Worm (Caenorhabditis elegans) whole organism, L3 larva: Measurements from ENCODE around the gene cpin-1.

ENCODE experiments used
- ZK546.5 ChIP-seq: sonication (generic microtip); optimal IDR thresholded peaks from 2 replicates; lab custom pipeline; 2017; ENCODE audit warnings: missing biosample characterization, missing genetic modification characterization
- aly-2 ChIP-seq: fragments of 150-350 bp; optimal IDR thresholded peaks from 2 replicates; lab custom pipeline; 2014; ENCODE audit warnings: missing biosample characterization, missing genetic modification characterization
- ama-1 ChIP-seq: fragments of 150-350 bp; optimal IDR thresholded peaks from 2 replicates; lab custom pipeline; 2018
- ceh-16 ChIP-seq: sonication (generic microtip); optimal IDR thresholded peaks from 2 replicates; lab custom pipeline; 2017; ENCODE audit warnings: missing biosample characterization, missing genetic modification characterization
- ceh-9 ChIP-seq: sonication (generic microtip); optimal IDR thresholded peaks from 2 replicates; lab custom pipeline; 2018; ENCODE audit warnings: missing biosample characterization, missing genetic modification characterization
- egl-27 ChIP-seq: sonication (generic microtip); optimal IDR thresholded peaks from 4 replicates; lab custom pipeline; 2017; ENCODE audit warnings: missing biosample characterization, missing genetic modification reagents, missing genetic modification characterization
- egl-5 ChIP-seq: fragments of 150-350 bp; optimal IDR thresholded peaks from 2 replicates; lab custom pipeline; 2017; ENCODE audit warnings: missing biosample characterization, missing genetic modification reagents, missing genetic modification characterization, inconsistent platforms
- elt-1 ChIP-seq: fragments of 150-350 bp; optimal IDR thresholded peaks from 2 replicates; lab custom pipeline; 2014; ENCODE audit warnings: missing biosample characterization, missing genetic modification characterization
- elt-2 ChIP-seq: sonication (generic microtip); optimal IDR thresholded peaks from 2 replicates; lab custom pipeline; 2016; ENCODE audit warnings: missing genetic modification reagents, mild to moderate bottlenecking, missing genetic modification characterization, missing compliant biosample characterization
- elt-3 ChIP-seq, 3 experiments: fragments of 150-350 bp in 1 of 3; sonication (generic microtip) in 2 of 3; optimal IDR thresholded peaks; 2 replicates in 2 of 3; 4 replicates in 1 of 3; lab custom pipeline; 2014 to 2017; ENCODE audit warnings: missing biosample characterization in 3 of 3, missing genetic modification characterization in 3 of 3
- eor-1 ChIP-seq, 2 experiments: fragments of 150-350 bp; optimal IDR thresholded peaks; 2 replicates each; lab custom pipeline; 2014 to 2018; ENCODE audit warnings: missing biosample characterization in 2 of 2, missing genetic modification characterization in 2 of 2
- fkh-2 ChIP-seq: fragments of 150-350 bp; optimal IDR thresholded peaks from 2 replicates; lab custom pipeline; 2014; ENCODE audit warnings: missing biosample characterization, missing genetic modification reagents, missing genetic modification characterization
- fos-1 ChIP-seq: fragments of 150-350 bp; optimal IDR thresholded peaks from 2 replicates; lab custom pipeline; 2014; ENCODE audit warnings: missing biosample characterization, missing genetic modification characterization
- hmg-11 ChIP-seq: sonication (generic microtip); optimal IDR thresholded peaks from 2 replicates; lab custom pipeline; 2016; ENCODE audit warnings: missing genetic modification characterization, missing compliant biosample characterization
- jun-1 ChIP-seq: fragments of 150-350 bp; optimal IDR thresholded peaks from 2 replicates; lab custom pipeline; 2014; ENCODE audit warnings: missing biosample characterization, missing genetic modification reagents, missing genetic modification characterization
- lin-15B ChIP-seq: fragments of 150-350 bp; optimal IDR thresholded peaks from 2 replicates; lab custom pipeline; 2014; ENCODE audit warnings: missing biosample characterization, missing genetic modification characterization
- lin-39 ChIP-seq: fragments of 150-350 bp; optimal IDR thresholded peaks from 2 replicates; lab custom pipeline; 2018; ENCODE audit warnings: missing biosample characterization, missing genetic modification reagents, missing genetic modification characterization
- lsy-12 ChIP-seq: sonication (generic microtip); optimal IDR thresholded peaks from 2 replicates; lab custom pipeline; 2016; ENCODE audit warnings: mild to moderate bottlenecking, missing genetic modification characterization, missing compliant biosample characterization
- mdl-1 ChIP-seq: fragments of 150-350 bp; optimal IDR thresholded peaks from 2 replicates; lab custom pipeline; 2014; ENCODE audit warnings: missing biosample characterization, missing genetic modification characterization
- nfya-1 ChIP-seq: sonication (generic microtip); optimal IDR thresholded peaks from 2 replicates; lab custom pipeline; 2017; ENCODE audit warnings: missing genetic modification characterization, mild to moderate bottlenecking, missing compliant biosample characterization, antibody characterized with exemption, moderate library complexity; ENCODE audit not compliant: insufficient read depth
- nhr-11 ChIP-seq: fragments of 150-350 bp; optimal IDR thresholded peaks from 2 replicates; lab custom pipeline; 2014; ENCODE audit warnings: missing biosample characterization, missing genetic modification characterization
- nhr-12 ChIP-seq: fragments of 150-350 bp; optimal IDR thresholded peaks from 2 replicates; lab custom pipeline; 2014; ENCODE audit warnings: missing biosample characterization, missing genetic modification characterization
- nhr-23 ChIP-seq: fragments of 150-350 bp; optimal IDR thresholded peaks from 2 replicates; lab custom pipeline; 2014; ENCODE audit warnings: missing biosample characterization, missing genetic modification reagents, missing genetic modification characterization
- nhr-237 ChIP-seq: fragments of 150-350 bp; optimal IDR thresholded peaks from 2 replicates; lab custom pipeline; 2014; ENCODE audit warnings: missing biosample characterization, missing genetic modification characterization
- nhr-25 ChIP-seq: sonication (generic microtip); optimal IDR thresholded peaks from 2 replicates; lab custom pipeline; 2017; ENCODE audit warnings: missing biosample characterization, missing genetic modification characterization
- nhr-28 ChIP-seq: fragments of 150-350 bp; optimal IDR thresholded peaks from 2 replicates; lab custom pipeline; 2014; ENCODE audit warnings: missing biosample characterization, missing genetic modification characterization
- nhr-43 ChIP-seq: sonication (generic microtip); optimal IDR thresholded peaks from 2 replicates; lab custom pipeline; 2016; ENCODE audit warnings: mild to moderate bottlenecking, missing genetic modification characterization, missing compliant biosample characterization; ENCODE audit not compliant: poor library complexity, severe bottlenecking
- nhr-67 ChIP-seq: fragments of 150-350 bp; optimal IDR thresholded peaks from 2 replicates; lab custom pipeline; 2014; ENCODE audit warnings: missing biosample characterization, missing genetic modification characterization
- nhr-76 ChIP-seq: fragments of 150-350 bp; sonication (generic microtip); optimal IDR thresholded peaks from 5 replicates; lab custom pipeline; 2014; ENCODE audit warnings: missing biosample characterization, missing genetic modification characterization
- nhr-77 ChIP-seq: fragments of 150-350 bp; optimal IDR thresholded peaks from 2 replicates; lab custom pipeline; 2014; ENCODE audit warnings: missing biosample characterization, missing genetic modification characterization
- pha-4 ChIP-seq: fragments of 150-350 bp; optimal IDR thresholded peaks from 2 replicates; lab custom pipeline; 2014; ENCODE audit warnings: missing biosample characterization, missing genetic modification reagents, missing genetic modification characterization
- pqm-1 ChIP-seq: fragments of 150-350 bp; optimal IDR thresholded peaks from 2 replicates; lab custom pipeline; 2017; ENCODE audit warnings: missing biosample characterization, missing genetic modification characterization, inconsistent platforms
- sea-2 ChIP-seq: fragments of 150-350 bp; sonication (generic microtip); optimal IDR thresholded peaks from 4 replicates; lab custom pipeline; 2014; ENCODE audit warnings: missing biosample characterization, missing genetic modification reagents, missing genetic modification characterization
- skn-1 ChIP-seq: fragments of 150-350 bp; optimal IDR thresholded peaks from 2 replicates; lab custom pipeline; 2014; ENCODE audit warnings: missing biosample characterization, missing genetic modification characterization
- tbx-2 ChIP-seq: sonication (generic microtip); optimal IDR thresholded peaks from 2 replicates; lab custom pipeline; 2016; ENCODE audit warnings: mild to moderate bottlenecking, missing genetic modification characterization, missing compliant biosample characterization
- unc-39 ChIP-seq: sonication (generic microtip); optimal IDR thresholded peaks from 4 replicates; lab custom pipeline; 2017; ENCODE audit warnings: missing biosample characterization, missing genetic modification characterization
- unc-62 ChIP-seq: fragments of 150-350 bp; sonication (generic microtip); optimal IDR thresholded peaks from 4 replicates; lab custom pipeline; 2014; ENCODE audit warnings: missing biosample characterization, missing genetic modification reagents, missing genetic modification characterization
- zag-1 ChIP-seq: fragments of 150-350 bp; optimal IDR thresholded peaks from 2 replicates; lab custom pipeline; 2014; ENCODE audit warnings: missing biosample characterization, missing genetic modification characterization
- ztf-11 ChIP-seq: fragments of 150-350 bp; optimal IDR thresholded peaks from 2 replicates; lab custom pipeline; 2014; ENCODE audit warnings: missing biosample characterization, missing genetic modification characterization

The cpin-1 gene

DNA sequence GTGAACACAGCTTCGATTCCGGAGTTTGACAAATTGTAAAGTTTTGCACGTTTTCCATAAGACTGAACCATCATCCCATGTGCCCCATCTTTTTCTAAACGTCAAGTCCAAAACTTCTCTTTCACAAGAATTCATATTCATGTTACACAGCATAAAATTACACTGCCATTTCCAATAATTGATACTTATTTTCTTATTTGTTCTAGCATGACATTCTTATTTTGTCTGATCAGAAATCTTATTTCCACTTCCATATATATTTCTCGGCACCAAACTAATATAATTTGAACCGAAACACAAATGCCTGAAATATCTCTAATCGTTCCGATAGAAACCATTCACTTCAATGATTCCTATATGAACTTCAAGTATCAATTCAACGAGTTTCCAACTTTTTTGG, 35.5 kb downstream of the cpin-1 start, which contains the start of gene sru-2:
TSS of gene sru-2 (plus strand) at position 301 of the 400 bp plus-strand sequence.
- no peak for TF ChIP-seq jun-1 (tag; lab: Kevin White, UChicago)
- TF ChIP-seq elt-3 (tag; optimal IDR thresholded peaks at IDR 0.05; lab: Kevin White, UChicago): no peak
- TF ChIP-seq egl-27 (tag; lab: Kevin White, UChicago): no peak
- TF ChIP-seq nhr-28 (tag; lab: Kevin White, UChicago): no peak
- no peak for TF ChIP-seq ceh-16 (tag; lab: Kevin White, UChicago)
- TF ChIP-seq sea-2: no peak
- TF ChIP-seq mdl-1 (tag; lab: Kevin White, UChicago): no peak
- TF ChIP-seq ceh-9: no peak
- no peak for TF ChIP-seq nhr-76 (tag; lab: Kevin White, UChicago)
- no peak for TF ChIP-seq zag-1 (tag; lab: Kevin White, UChicago)
- TF ChIP-seq elt-1: no peak
- no peak for TF ChIP-seq aly-2 (tag; lab: Kevin White, UChicago)
- no peak for TF ChIP-seq unc-62 (GFP tag; lab: Kevin White, UChicago)
- TF ChIP-seq egl-5 (tag; lab: Kevin White, UChicago): no peak
- no peak for TF ChIP-seq pqm-1 (tag; lab: Kevin White, UChicago)
- TF ChIP-seq ztf-11 (tag; lab: Kevin White, UChicago): no peak

DNA sequence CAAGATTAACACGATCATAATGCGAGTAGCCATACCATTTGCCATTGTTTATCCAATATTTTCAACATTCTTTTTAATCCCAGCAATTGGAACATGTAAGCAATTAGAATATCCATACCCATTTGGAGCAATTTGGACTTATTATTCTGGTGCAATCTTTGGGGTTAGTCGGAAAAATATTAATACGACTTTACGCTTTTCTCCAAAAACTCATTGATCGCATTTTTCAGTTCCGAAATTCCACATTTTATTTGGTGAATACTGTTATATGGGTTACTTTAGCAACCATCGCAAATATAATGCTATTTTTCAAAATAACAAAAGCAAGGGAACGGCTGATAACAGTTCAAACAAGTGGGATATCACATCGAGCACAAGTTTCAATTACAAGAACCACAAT, 36.3 kb downstream of the cpin-1 start:
- no peak for TF ChIP-seq nhr-77 (tag; lab: Kevin White, UChicago)
- TF ChIP-seq nhr-67 (tag; lab: Kevin White, UChicago): no peak
- no peak for TF ChIP-seq lin-39
- TF ChIP-seq mdl-1 (tag; lab: Kevin White, UChicago): no peak
- TF ChIP-seq ceh-9: no peak
- no peak for TF ChIP-seq elt-3 (tag; optimal IDR thresholded peaks at IDR 0.05; lab: Kevin White, UChicago)
- TF ChIP-seq elt-1: no peak
- TF ChIP-seq aly-2 (tag; lab: Kevin White, UChicago): no peak
- TF ChIP-seq hmg-11 (tag; lab: Kevin White, UChicago): no peak
- TF ChIP-seq nhr-237 (tag; lab: Kevin White, UChicago): no peak
- TF ChIP-seq zag-1 (tag; lab: Kevin White, UChicago): no peak
- no peak for TF ChIP-seq nhr-12 (tag; lab: Kevin White, UChicago)
- no peak for TF ChIP-seq eor-1 (tag; optimal IDR thresholded peaks at IDR 0.05; lab: Kevin White, UChicago)
- TF ChIP-seq skn-1 (tag; lab: Kevin White, UChicago): no peak
- TF ChIP-seq nhr-76 (tag; lab: Kevin White, UChicago): no peak
- TF ChIP-seq ceh-16 (tag; lab: Kevin White, UChicago): no peak
- TF ChIP-seq unc-39: no peak
- no peak for TF ChIP-seq lsy-12
- TF ChIP-seq, all 47 proteins: peak for 0

DNA sequence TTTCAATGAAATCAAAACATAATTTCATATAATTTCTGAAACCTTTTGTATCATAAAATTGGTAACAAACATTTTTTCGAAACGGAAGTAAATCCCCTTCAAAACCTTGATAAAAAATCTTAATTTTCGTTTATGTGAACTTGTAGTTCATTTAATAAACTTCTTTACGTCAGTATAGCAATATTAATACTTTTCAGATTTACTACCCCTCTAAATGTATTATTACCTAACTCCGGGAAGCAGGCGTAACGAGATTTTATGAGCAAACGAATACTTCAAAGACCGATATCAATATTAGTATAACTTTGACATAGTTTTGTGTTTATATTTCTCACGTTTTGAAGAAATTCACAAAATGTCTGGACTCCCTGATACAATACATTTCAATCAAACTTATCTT, 37.8 kb downstream of the cpin-1 start, which contains the start of gene sru-1:
TSS of gene sru-1 (plus strand) at position 301 of the 400 bp plus-strand sequence.
- no peak for TF ChIP-seq nhr-23 (tag; lab: Kevin White, UChicago)
- TF ChIP-seq unc-39: no peak

DNA sequence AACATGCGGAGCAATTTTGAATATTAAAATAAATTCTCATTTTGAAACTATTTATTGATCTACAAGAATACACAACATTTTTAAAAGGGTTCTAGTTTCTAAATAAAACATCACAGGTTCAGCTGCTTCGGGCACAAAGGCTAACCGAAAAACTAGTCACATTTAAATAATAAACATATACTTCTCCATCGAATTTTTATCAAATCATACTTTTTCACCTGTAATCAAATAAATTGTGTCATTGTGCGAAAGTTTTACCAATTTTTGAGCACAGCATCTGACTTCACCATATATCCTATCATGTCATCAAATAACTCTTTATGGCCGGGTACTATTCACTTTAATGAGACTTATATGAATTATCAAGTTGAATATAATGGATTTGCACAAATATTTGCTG, 39.8 kb downstream of the cpin-1 start, which contains the start of gene sru-6:
TSS of gene sru-6 (plus strand) at position 301 of the 400 bp plus-strand sequence.
- no peak for TF ChIP-seq fkh-2 (tag; lab: Kevin White, UChicago)
- TF ChIP-seq sea-2: no peak
- no peak for TF ChIP-seq lin-15B (tag; lab: Kevin White, UChicago)
- no peak for TF ChIP-seq unc-39
- TF ChIP-seq nhr-67 (tag; lab: Kevin White, UChicago): no peak
- TF ChIP-seq nfya-1 (tag; lab: Kevin White, UChicago): no peak
- no peak for TF ChIP-seq pha-4
- no peak for TF ChIP-seq nhr-12 (tag; lab: Kevin White, UChicago)
- TF ChIP-seq elt-1: no peak
- no peak for TF ChIP-seq egl-5 (tag; lab: Kevin White, UChicago)
- no peak for TF ChIP-seq lsy-12

ce11 chrIV:9496306-9496705, 45.8 kb downstream of the cpin-1 start, which contains the start of gene sru-3:
sru-3 (plus strand) TSS chrIV:9496606.
- no peak for TF ChIP-seq mdl-1 (tag; lab: Kevin White, UChicago)
- TF ChIP-seq nhr-25: no peak

- TF ChIP-seq zag-1 (tag; lab: Kevin White, UChicago) (no peak), jun-1 (tag; lab: Kevin White, UChicago) (no peak), nhr-11 (no peak), fos-1 (tag; lab: Kevin White, UChicago) (no peak), tbx-2 (tag; lab: Kevin White, UChicago) (no peak), pha-4 (no peak), elt-2 (tag; lab: Kevin White, UChicago) (no peak), ceh-16 (tag; lab: Kevin White, UChicago) (no peak), nhr-76 (tag; lab: Kevin White, UChicago) (no peak), nhr-237 (tag; lab: Kevin White, UChicago) (no peak), nhr-43 (tag; lab: Kevin White, UChicago) (no peak), ZK546.5 (tag; lab: Kevin White, UChicago) (no peak), nhr-77 (tag; lab: Kevin White, UChicago) (no peak), pqm-1 (tag; lab: Kevin White, UChicago) (no peak), elt-3 (tag; optimal IDR thresholded peaks at IDR 0.05; lab: Kevin White, UChicago) (no peak), unc-39 (no peak), nhr-28 (tag; lab: Kevin White, UChicago) (no peak), ama-1 (no peak)
Measured at ce11 chrIV:9498088-9498487, 47.6 kb downstream of the cpin-1 start, which contains the start of gene sru-4. sru-4 (plus strand) TSS chrIV:9498388.
